Worm (Caenorhabditis elegans): ENCODE data around the gene H20J04.9.
"Not testable (repeated sequence)": the region's sequence is repeated elsewhere in the genome, so short reads cannot be mapped to it uniquely, and the experiment has no call there.

DNA sequence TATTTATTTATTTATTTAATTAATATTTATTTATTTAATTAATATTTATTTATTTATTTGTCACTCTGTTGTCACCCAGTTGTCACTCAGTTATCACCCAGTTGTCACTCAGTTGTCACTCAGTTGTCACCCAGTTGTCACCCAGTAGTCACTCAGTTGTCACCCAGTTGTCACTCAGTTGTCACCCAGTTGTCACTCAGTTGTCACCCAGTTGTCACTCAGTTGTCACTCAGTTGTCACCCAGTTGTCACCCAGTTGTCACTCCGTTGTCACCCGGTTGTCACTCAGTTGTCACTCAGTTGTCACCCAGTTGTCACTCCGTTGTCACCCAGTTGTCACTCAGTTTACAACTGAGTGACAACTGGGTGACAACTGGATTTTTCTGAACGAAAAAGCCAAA, 41.9 kb upstream of the H20J04.9 start:
- not testable (repeated sequence) for TF ChIP-seq pqm-1 (tag; optimal IDR thresholded peaks at IDR 0.05); nhr-232 (tag; optimal IDR thresholded peaks at IDR 0.05); nfya-1 (tag; optimal IDR thresholded peaks at IDR 0.05); eyg-1 (tag; optimal IDR thresholded peaks at IDR 0.05); odd-2 (tag; optimal IDR thresholded peaks at IDR 0.05); ztf-16 (tag; optimal IDR thresholded peaks at IDR 0.05); tbx-7 (tag; optimal IDR thresholded peaks at IDR 0.05); mec-3 (tag; optimal IDR thresholded peaks at IDR 0.05; ENCODE audit: borderline replicate concordance); nhr-11 (tag; optimal IDR thresholded peaks at IDR 0.05); tbx-2 (tag; optimal IDR thresholded peaks at IDR 0.05); pag-3 (tag; optimal IDR thresholded peaks at IDR 0.05; ENCODE audit: borderline replicate concordance)

All from whole organism, late embryonic.